Fruit fly (Drosophila melanogaster) whole organism, wandering third instar larva: ENCODE results near the gene spirit.

Experiments
- Abd-B ChIP-seq: fragments of >200 bp; optimal IDR thresholded peaks from 2 replicates; lab custom pipeline; 2017; ENCODE audit warnings: missing biosample characterization, missing genetic modification characterization
- Dfd ChIP-seq: fragments of >200 bp; optimal IDR thresholded peaks from 2 replicates; lab custom pipeline; 2017; ENCODE audit warnings: missing biosample characterization, missing genetic modification characterization
- Hnf4 ChIP-seq: fragments of 200-800 bp; sonication (Bioruptor generic); optimal IDR thresholded peaks from 2 replicates; lab custom pipeline; 2016; ENCODE audit warnings: missing biosample characterization, mild to moderate bottlenecking, missing genetic modification characterization
- OdsH ChIP-seq: fragments of 200-800 bp; sonication (Bioruptor generic); optimal IDR thresholded peaks from 2 replicates; lab custom pipeline; 2016; ENCODE audit warnings: missing biosample characterization, mild to moderate bottlenecking, missing genetic modification characterization
- ey ChIP-seq: fragments of 200-800 bp; sonication (Bioruptor generic); optimal IDR thresholded peaks from 2 replicates; lab custom pipeline; 2016; ENCODE audit warnings: missing biosample characterization, missing genetic modification characterization
- foxo ChIP-seq, 2 experiments: fragments of 200-800 bp; sonication (Bioruptor generic); optimal IDR thresholded peaks; 2 replicates in 1 of 2; 3 replicates in 1 of 2; lab custom pipeline; 2016 to 2017; ENCODE audit warnings: missing biosample characterization in 2 of 2, missing genetic modification characterization in 2 of 2
- fru ChIP-seq: fragments of 200-800 bp; sonication (Bioruptor generic); optimal IDR thresholded peaks from 3 replicates; lab custom pipeline; 2016; ENCODE audit warnings: missing biosample characterization, mild to moderate bottlenecking, missing genetic modification characterization
- h ChIP-seq: fragments of 200-800 bp; sonication (Bioruptor generic); optimal IDR thresholded peaks from 3 replicates; lab custom pipeline; 2016; ENCODE audit warnings: missing biosample characterization, mild to moderate bottlenecking, missing genetic modification characterization
- jim ChIP-seq: fragments of 175-275, 200-325 bp; sonication (Bioruptor generic); optimal IDR thresholded peaks from 2 replicates; lab custom pipeline; 2016; ENCODE audit warnings: missing biosample characterization, mild to moderate bottlenecking, missing genetic modification characterization
- lola ChIP-seq: fragments of >200 bp; optimal IDR thresholded peaks from 2 replicates; lab custom pipeline; 2017; ENCODE audit warnings: missing biosample characterization, missing genetic modification characterization
- pan ChIP-seq: fragments of >200 bp; optimal IDR thresholded peaks from 2 replicates; lab custom pipeline; 2017
- psq ChIP-seq: fragments of 200-800 bp; sonication (Bioruptor generic); optimal IDR thresholded peaks from 3 replicates; lab custom pipeline; 2017; ENCODE audit warnings: missing biosample characterization, mild to moderate bottlenecking, missing genetic modification characterization, moderate library complexity
- tai ChIP-seq: sonication (Bioruptor generic); optimal IDR thresholded peaks from 2 replicates; lab custom pipeline; 2016; ENCODE audit warnings: missing biosample characterization, missing genetic modification characterization
- usp ChIP-seq: fragments of >200 bp; optimal IDR thresholded peaks from 2 replicates; lab custom pipeline; 2017; ENCODE audit warnings: missing biosample characterization, missing genetic modification characterization

DNA sequence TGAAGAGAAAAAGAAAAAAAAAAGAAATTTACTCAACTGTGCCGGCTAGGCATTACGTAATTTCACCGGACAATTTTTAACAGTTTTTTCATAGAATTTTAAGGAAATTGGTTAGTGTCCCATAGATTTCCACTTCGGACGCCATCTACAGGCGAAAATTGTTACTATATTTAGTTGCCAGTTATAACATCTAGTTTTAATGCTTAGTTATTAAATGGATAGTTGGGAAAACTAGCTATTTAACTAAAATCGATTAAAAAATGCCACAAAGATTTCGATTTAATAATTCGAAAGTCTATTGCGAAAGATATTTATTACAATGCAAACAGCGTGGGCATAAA is 39.1 kb downstream of the spirit start:
- TF ChIP-seq psq (GFP tag; lab: Kevin White, UChicago) (no peak), usp (GFP tag; lab: Kevin White, UChicago) (no peak), Dfd (GFP tag; lab: Kevin White, UChicago) (no peak), lola (GFP tag; lab: Kevin White, UChicago) (no peak), fru (no peak), tai (GFP tag; lab: Kevin White, UChicago) (no peak), foxo (GFP tag; optimal IDR thresholded peaks at IDR 0.05; lab: Kevin White, UChicago) (no peak), OdsH (no peak), Abd-B (GFP tag; lab: Kevin White, UChicago) (no peak), Hnf4 (no peak), jim (GFP tag; lab: Kevin White, UChicago) (no peak), pan (lab: Kevin White, UChicago) (no peak), ey (no peak), h (no peak)
